Worm (Caenorhabditis elegans) whole organism, mixed stage, embryonic: ENCODE measurements around the gene F54C8.1.

ENCODE experiments used
- blmp-1 ChIP-seq: fragments of 150-350 bp; optimal IDR thresholded peaks from 2 replicates; lab custom pipeline; 2014; ENCODE audit warnings: missing biosample characterization, missing genetic modification characterization
- elt-3 ChIP-seq: fragments of 150-350 bp; optimal IDR thresholded peaks from 2 replicates; lab custom pipeline; 2014; ENCODE audit warnings: missing biosample characterization, missing genetic modification characterization
- sptf-1 ChIP-seq: sonication (generic microtip); optimal IDR thresholded peaks from 2 replicates; lab custom pipeline; 2017; ENCODE audit warnings: mild to moderate bottlenecking, missing genetic modification characterization, moderate library complexity, missing compliant biosample characterization
- unc-39 ChIP-seq: fragments of 150-350 bp; optimal IDR thresholded peaks from 2 replicates; lab custom pipeline; 2014; ENCODE audit warnings: missing biosample characterization, missing genetic modification characterization

ce11 chrIII:9488027-9488426 is 48.5 kb downstream of the F54C8.1 start:
- no peak for TF ChIP-seq unc-39 (tag; lab: Kevin White, UChicago)
- no peak for TF ChIP-seq blmp-1 (tag; lab: Kevin White, UChicago)
- no peak for TF ChIP-seq sptf-1 (tag; lab: Kevin White, UChicago)
- no peak for TF ChIP-seq elt-3 (tag; lab: Kevin White, UChicago)
